Worm (Caenorhabditis elegans) whole organism, L3 larva: ENCODE data around the gene str-247.

ENCODE experiments used
- ceh-16 ChIP-seq: sonication (generic microtip); optimal IDR thresholded peaks from 2 replicates; lab custom pipeline; 2017; ENCODE audit warnings: missing biosample characterization, missing genetic modification characterization
- ceh-28 ChIP-seq: fragments of 150-350 bp; optimal IDR thresholded peaks from 2 replicates; lab custom pipeline; 2014; ENCODE audit warnings: missing biosample characterization, missing genetic modification reagents, missing genetic modification characterization
- ceh-82 ChIP-seq: fragments of 150-350 bp; optimal IDR thresholded peaks from 2 replicates; lab custom pipeline; 2014; ENCODE audit warnings: missing biosample characterization, missing genetic modification characterization
- ceh-9 ChIP-seq: sonication (generic microtip); optimal IDR thresholded peaks from 2 replicates; lab custom pipeline; 2018; ENCODE audit warnings: missing biosample characterization, missing genetic modification characterization
- egl-27 ChIP-seq: sonication (generic microtip); optimal IDR thresholded peaks from 4 replicates; lab custom pipeline; 2017; ENCODE audit warnings: missing biosample characterization, missing genetic modification reagents, missing genetic modification characterization
- egl-5 ChIP-seq: fragments of 150-350 bp; optimal IDR thresholded peaks from 2 replicates; lab custom pipeline; 2017; ENCODE audit warnings: missing biosample characterization, missing genetic modification reagents, missing genetic modification characterization, inconsistent platforms
- elt-1 ChIP-seq: fragments of 150-350 bp; optimal IDR thresholded peaks from 2 replicates; lab custom pipeline; 2014; ENCODE audit warnings: missing biosample characterization, missing genetic modification characterization
- elt-2 ChIP-seq: sonication (generic microtip); optimal IDR thresholded peaks from 2 replicates; lab custom pipeline; 2016; ENCODE audit warnings: missing genetic modification reagents, mild to moderate bottlenecking, missing genetic modification characterization, missing compliant biosample characterization
- elt-3 ChIP-seq, 3 experiments: fragments of 150-350 bp in 1 of 3; sonication (generic microtip) in 2 of 3; optimal IDR thresholded peaks; 2 replicates in 2 of 3; 4 replicates in 1 of 3; lab custom pipeline; 2014 to 2017; ENCODE audit warnings: missing biosample characterization in 3 of 3, missing genetic modification characterization in 3 of 3
- eor-1 ChIP-seq, 2 experiments: fragments of 150-350 bp; optimal IDR thresholded peaks; 2 replicates each; lab custom pipeline; 2014 to 2018; ENCODE audit warnings: missing biosample characterization in 2 of 2, missing genetic modification characterization in 2 of 2
- fkh-2 ChIP-seq: fragments of 150-350 bp; optimal IDR thresholded peaks from 2 replicates; lab custom pipeline; 2014; ENCODE audit warnings: missing biosample characterization, missing genetic modification reagents, missing genetic modification characterization
- fos-1 ChIP-seq: fragments of 150-350 bp; optimal IDR thresholded peaks from 2 replicates; lab custom pipeline; 2014; ENCODE audit warnings: missing biosample characterization, missing genetic modification characterization
- jun-1 ChIP-seq: fragments of 150-350 bp; optimal IDR thresholded peaks from 2 replicates; lab custom pipeline; 2014; ENCODE audit warnings: missing biosample characterization, missing genetic modification reagents, missing genetic modification characterization
- lin-15B ChIP-seq: fragments of 150-350 bp; optimal IDR thresholded peaks from 2 replicates; lab custom pipeline; 2014; ENCODE audit warnings: missing biosample characterization, missing genetic modification characterization
- lin-39 ChIP-seq: fragments of 150-350 bp; optimal IDR thresholded peaks from 2 replicates; lab custom pipeline; 2018; ENCODE audit warnings: missing biosample characterization, missing genetic modification reagents, missing genetic modification characterization
- mml-1 ChIP-seq: fragments of 150-350 bp; sonication (generic microtip); optimal IDR thresholded peaks from 3 replicates; lab custom pipeline; 2014; ENCODE audit warnings: missing biosample characterization, missing genetic modification characterization
- nfya-1 ChIP-seq: sonication (generic microtip); optimal IDR thresholded peaks from 2 replicates; lab custom pipeline; 2017; ENCODE audit warnings: missing genetic modification characterization, mild to moderate bottlenecking, missing compliant biosample characterization, antibody characterized with exemption, moderate library complexity; ENCODE audit not compliant: insufficient read depth
- nhr-11 ChIP-seq: fragments of 150-350 bp; optimal IDR thresholded peaks from 2 replicates; lab custom pipeline; 2014; ENCODE audit warnings: missing biosample characterization, missing genetic modification characterization
- nhr-23 ChIP-seq: fragments of 150-350 bp; optimal IDR thresholded peaks from 2 replicates; lab custom pipeline; 2014; ENCODE audit warnings: missing biosample characterization, missing genetic modification reagents, missing genetic modification characterization
- nhr-43 ChIP-seq: sonication (generic microtip); optimal IDR thresholded peaks from 2 replicates; lab custom pipeline; 2016; ENCODE audit warnings: mild to moderate bottlenecking, missing genetic modification characterization, missing compliant biosample characterization; ENCODE audit not compliant: poor library complexity, severe bottlenecking
- nhr-76 ChIP-seq: fragments of 150-350 bp; sonication (generic microtip); optimal IDR thresholded peaks from 5 replicates; lab custom pipeline; 2014; ENCODE audit warnings: missing biosample characterization, missing genetic modification characterization
- nhr-77 ChIP-seq: fragments of 150-350 bp; optimal IDR thresholded peaks from 2 replicates; lab custom pipeline; 2014; ENCODE audit warnings: missing biosample characterization, missing genetic modification characterization
- pha-4 ChIP-seq: fragments of 150-350 bp; optimal IDR thresholded peaks from 2 replicates; lab custom pipeline; 2014; ENCODE audit warnings: missing biosample characterization, missing genetic modification reagents, missing genetic modification characterization
- pqm-1 ChIP-seq: fragments of 150-350 bp; optimal IDR thresholded peaks from 2 replicates; lab custom pipeline; 2017; ENCODE audit warnings: missing biosample characterization, missing genetic modification characterization, inconsistent platforms
- sea-2 ChIP-seq: fragments of 150-350 bp; sonication (generic microtip); optimal IDR thresholded peaks from 4 replicates; lab custom pipeline; 2014; ENCODE audit warnings: missing biosample characterization, missing genetic modification reagents, missing genetic modification characterization
- skn-1 ChIP-seq: fragments of 150-350 bp; optimal IDR thresholded peaks from 2 replicates; lab custom pipeline; 2014; ENCODE audit warnings: missing biosample characterization, missing genetic modification characterization
- unc-39 ChIP-seq: sonication (generic microtip); optimal IDR thresholded peaks from 4 replicates; lab custom pipeline; 2017; ENCODE audit warnings: missing biosample characterization, missing genetic modification characterization
- unc-62 ChIP-seq: fragments of 150-350 bp; sonication (generic microtip); optimal IDR thresholded peaks from 4 replicates; lab custom pipeline; 2014; ENCODE audit warnings: missing biosample characterization, missing genetic modification reagents, missing genetic modification characterization
- ztf-11 ChIP-seq: fragments of 150-350 bp; optimal IDR thresholded peaks from 2 replicates; lab custom pipeline; 2014; ENCODE audit warnings: missing biosample characterization, missing genetic modification characterization
- ztf-4 ChIP-seq: fragments of 150-350 bp; optimal IDR thresholded peaks from 2 replicates; lab custom pipeline; 2014; ENCODE audit warnings: missing biosample characterization, missing genetic modification characterization

Gene str-247

DNA sequence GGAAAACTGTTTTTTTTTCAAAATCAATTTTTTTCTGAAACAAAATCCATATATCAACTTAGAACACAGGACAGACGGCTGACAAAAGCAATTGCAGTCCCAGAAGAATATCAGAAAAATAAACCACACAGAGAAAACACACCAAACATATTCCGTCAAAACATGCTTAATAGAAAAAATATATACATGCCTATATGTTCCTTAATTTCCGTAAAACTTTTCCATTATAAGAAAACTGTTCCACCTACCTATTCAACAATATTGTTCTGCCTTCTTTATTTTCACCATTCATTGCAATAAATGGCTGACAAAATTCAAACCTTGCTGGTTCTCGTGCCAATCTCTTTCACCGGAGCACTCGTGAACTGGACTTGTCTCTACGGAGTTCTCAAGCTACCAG, 22.5 kb upstream of the str-247 start, which contains the start of gene srx-63:
Gene srx-63, plus strand, starts transcription at position 301 of the 400 bp plus-strand sequence.
- TF ChIP-seq pha-4 (tag; lab: Kevin White, UChicago), result no peak
- TF ChIP-seq nhr-43 (tag; lab: Kevin White, UChicago), result no peak
- TF ChIP-seq ceh-9 (tag; lab: Kevin White, UChicago), result no peak

DNA sequence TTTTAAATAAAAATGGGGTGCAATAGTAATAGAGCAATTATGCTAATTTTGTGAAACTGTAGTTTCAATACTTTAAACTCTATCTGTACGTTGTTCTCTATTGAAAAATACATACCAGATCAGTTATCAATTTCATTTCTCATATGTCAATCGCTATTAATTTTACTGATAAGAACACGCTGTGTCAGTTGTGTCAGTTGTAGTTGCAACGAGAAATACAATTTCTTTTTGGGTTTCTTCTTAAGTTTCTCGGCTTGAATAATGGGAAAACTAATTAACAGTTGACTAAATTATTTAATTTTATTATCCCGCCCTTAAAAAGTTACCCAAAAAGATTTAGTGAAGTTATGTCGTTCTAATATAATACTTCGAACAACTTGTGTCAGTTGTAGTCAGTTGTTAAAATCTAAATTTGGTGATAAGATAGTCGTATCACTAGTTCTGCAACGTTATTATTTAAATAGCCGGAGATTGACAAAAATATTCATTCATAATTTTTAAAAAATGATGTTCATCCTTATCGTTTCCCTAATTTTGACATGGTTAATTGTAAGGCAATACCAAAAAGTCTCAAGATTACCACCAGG, 17.9 kb upstream of the str-247 start, which contains the start of gene cyp-35A5:
Gene cyp-35A5, plus strand, starts transcription at position 435 of the 587 bp plus-strand sequence.
- TF ChIP-seq nhr-11, result no peak
- no peak for TF ChIP-seq fkh-2 (tag; lab: Kevin White, UChicago)
- no peak for TF ChIP-seq ztf-4 (tag; lab: Kevin White, UChicago)
- no peak for TF ChIP-seq sea-2 (GFP tag; lab: Kevin White, UChicago)
- TF ChIP-seq pqm-1 (tag; lab: Kevin White, UChicago), result peak; percentile 0
- TF ChIP-seq elt-2 (tag; lab: Kevin White, UChicago), result peak; percentile 78
- TF ChIP-seq elt-3 (tag; optimal IDR thresholded peaks at IDR 0.05; lab: Kevin White, UChicago), result no peak
- no peak for TF ChIP-seq nhr-77
- TF ChIP-seq egl-5, result no peak

DNA sequence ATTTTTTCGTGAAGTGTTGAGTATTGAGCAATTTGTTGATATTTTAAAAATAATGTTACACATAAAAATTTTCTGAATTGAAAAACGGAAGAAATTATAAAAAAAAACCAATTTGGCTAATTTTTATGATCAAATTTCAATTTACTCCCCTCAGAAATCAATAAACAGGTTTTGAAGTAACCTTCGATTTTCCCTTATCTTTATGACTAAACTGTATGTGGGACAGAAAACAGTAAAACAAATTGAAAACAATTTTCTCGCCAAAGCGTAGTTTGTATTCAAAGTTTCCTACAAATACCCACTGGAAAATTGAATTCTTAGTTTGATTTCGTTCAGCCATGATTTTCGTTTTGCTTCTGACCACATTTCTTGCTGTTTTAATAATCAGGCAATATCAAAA, 15.1 kb upstream of the str-247 start, which contains the start of gene cyp-35B1:
Gene cyp-35B1, plus strand, starts transcription at position 244 of the 400 bp plus-strand sequence.
- TF ChIP-seq ceh-28, result peak; percentile 19
- no peak for TF ChIP-seq eor-1 (tag; optimal IDR thresholded peaks at IDR 0.05; lab: Kevin White, UChicago)

DNA sequence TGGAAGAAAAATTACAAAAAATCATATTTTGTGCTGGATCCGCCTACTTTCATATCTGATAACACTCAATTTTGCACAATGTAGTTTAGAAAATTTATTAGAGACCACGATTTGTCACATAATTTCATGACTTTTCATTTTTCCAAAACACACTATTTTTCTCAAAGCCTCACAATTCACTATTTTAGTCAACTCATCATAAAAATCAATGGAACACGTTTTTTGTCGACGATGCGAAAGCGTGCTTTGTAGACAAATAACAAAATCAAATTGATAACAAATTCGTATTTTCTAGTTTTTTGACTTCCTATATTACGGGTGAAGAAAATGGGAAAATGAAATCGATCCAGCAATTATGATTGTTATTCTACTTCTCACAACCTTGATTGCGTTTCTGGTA, 12.0 kb upstream of the str-247 start, which contains the start of gene cyp-35B2:
Gene cyp-35B2, plus strand, starts transcription at position 301 of the 400 bp plus-strand sequence.
- no peak for TF ChIP-seq ceh-16 (tag; lab: Kevin White, UChicago)
- TF ChIP-seq fkh-2 (tag; lab: Kevin White, UChicago), result no peak
- TF ChIP-seq unc-62 (GFP tag; lab: Kevin White, UChicago), result no peak
- no peak for TF ChIP-seq mml-1 (tag; lab: Kevin White, UChicago)
- no peak for TF ChIP-seq ztf-11 (tag; lab: Kevin White, UChicago)

DNA sequence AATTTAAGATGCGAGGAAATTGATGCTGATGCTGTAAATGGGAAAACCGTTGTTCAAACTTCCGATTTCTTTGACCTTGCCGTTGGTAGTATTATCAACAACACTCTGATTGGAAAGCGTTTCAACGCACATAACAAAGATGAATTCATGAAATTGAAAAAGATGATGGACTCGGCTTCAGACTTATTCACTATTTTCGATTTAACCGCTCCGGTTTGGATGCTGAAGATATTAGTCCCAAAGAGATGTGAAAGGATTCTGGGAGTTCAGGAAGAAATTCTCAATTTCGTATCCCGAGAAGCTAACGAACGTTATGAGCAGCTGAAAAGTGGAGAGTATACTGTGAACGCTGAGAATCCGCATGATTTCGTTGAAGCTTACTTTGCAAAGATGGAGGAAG, 10.5 kb upstream of the str-247 start:
- no peak for TF ChIP-seq ceh-82
- TF ChIP-seq egl-27 (tag; lab: Kevin White, UChicago), result no peak
- no peak for TF ChIP-seq fos-1 (tag; lab: Kevin White, UChicago)

DNA sequence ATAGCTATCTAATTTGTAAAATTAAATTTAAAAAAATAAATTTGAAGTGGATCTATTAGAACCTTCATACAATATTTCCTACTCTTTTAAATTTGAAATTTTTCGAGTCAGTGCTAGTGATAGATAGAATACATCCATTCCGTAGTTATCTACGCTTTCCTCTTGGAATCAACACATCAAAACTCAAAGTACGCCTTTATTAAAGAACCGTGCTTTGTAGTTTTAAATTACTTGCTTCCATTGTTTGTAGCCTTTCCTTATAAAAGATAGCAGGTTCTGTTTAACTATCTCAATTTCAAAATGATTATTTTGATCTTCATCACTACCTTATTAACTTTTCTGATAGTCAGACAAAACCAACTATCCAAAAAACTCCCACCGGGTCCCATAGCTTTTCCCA, 8.8 kb upstream of the str-247 start, which contains the start of gene cyp-35B3:
Gene cyp-35B3, plus strand, starts transcription at position 301 of the 400 bp plus-strand sequence.
- no peak for TF ChIP-seq nfya-1 (tag; lab: Kevin White, UChicago)
- no peak for TF ChIP-seq fos-1 (tag; lab: Kevin White, UChicago)
- no peak for TF ChIP-seq nhr-11
- no peak for TF ChIP-seq unc-39 (tag; lab: Kevin White, UChicago)
- no peak for TF ChIP-seq ztf-4 (tag; lab: Kevin White, UChicago)
- TF ChIP-seq jun-1 (tag; lab: Kevin White, UChicago), result no peak
- TF ChIP-seq eor-1 (tag; optimal IDR thresholded peaks at IDR 0.05; lab: Kevin White, UChicago), result no peak
- no peak for TF ChIP-seq ceh-28
- no peak for TF ChIP-seq nhr-43 (tag; lab: Kevin White, UChicago)
- no peak for TF ChIP-seq nhr-77
- no peak for TF ChIP-seq elt-1 (tag; lab: Kevin White, UChicago)
- TF ChIP-seq nhr-23 (tag; lab: Kevin White, UChicago), result no peak
- TF ChIP-seq, all 47 proteins: peak for 0

DNA sequence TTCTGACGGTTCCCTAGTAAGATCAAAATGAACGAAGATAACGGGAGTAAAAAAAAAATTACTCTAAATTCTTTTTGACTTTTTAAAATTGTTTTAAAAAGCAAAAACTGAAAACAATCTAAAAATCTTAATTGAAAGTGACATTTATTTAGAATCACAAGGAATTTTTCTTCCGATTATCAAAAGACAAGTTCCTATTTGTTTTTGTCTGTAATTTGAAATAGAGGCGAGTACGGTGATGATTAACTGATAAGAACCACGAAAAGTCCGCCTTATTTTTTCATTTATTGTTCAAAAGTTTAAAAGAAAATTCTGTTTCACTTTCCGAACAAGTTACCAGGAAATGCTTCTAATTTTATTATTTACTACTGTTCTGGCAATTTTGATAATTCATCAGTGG, 4.1 kb upstream of the str-247 start, which contains the start of gene dach-1:
Gene dach-1, plus strand, starts transcription at position 301 of the 400 bp plus-strand sequence.
- no peak for TF ChIP-seq lin-39 (tag; lab: Kevin White, UChicago)
- no peak for TF ChIP-seq ceh-16 (tag; lab: Kevin White, UChicago)
- TF ChIP-seq elt-1 (tag; lab: Kevin White, UChicago), result no peak
- no peak for TF ChIP-seq skn-1 (tag; lab: Kevin White, UChicago)
- no peak for TF ChIP-seq pha-4 (tag; lab: Kevin White, UChicago)
- TF ChIP-seq lin-15B (tag; lab: Kevin White, UChicago), result no peak
- TF ChIP-seq elt-2 (tag; lab: Kevin White, UChicago), result no peak
- TF ChIP-seq nhr-76 (tag; lab: Kevin White, UChicago), result no peak
- no peak for TF ChIP-seq nhr-77
- no peak for TF ChIP-seq nhr-23 (tag; lab: Kevin White, UChicago)
- no peak for TF ChIP-seq nhr-11
